Worm (Caenorhabditis elegans): Measurements from ENCODE around the gene T24D8.6.
A peak's percentile ranks its signal among the peaks of the same experiment; 100 is the strongest.

Gene T24D8.6

ce11 chrX:2316859-2317258, 48.9 kb downstream of the T24D8.6 start:
- TF ChIP-seq ceh-16 (tag; optimal IDR thresholded peaks at IDR 0.05) (no peak), C34F6.9 (tag; optimal IDR thresholded peaks at IDR 0.05) (no peak), alr-1 (tag; optimal IDR thresholded peaks at IDR 0.05) (no peak)

ce11 chrX:2316205-2316604, 49.6 kb downstream of the T24D8.6 start:
- TF ChIP-seq ZK546.5 (tag; optimal IDR thresholded peaks at IDR 0.05), result no peak
- TF ChIP-seq peb-1 (tag; optimal IDR thresholded peaks at IDR 0.05), result no peak
- TF ChIP-seq unc-62 (GFP tag; optimal IDR thresholded peaks at IDR 0.05), result no peak
- TF ChIP-seq unc-39 (tag; optimal IDR thresholded peaks at IDR 0.05), result no peak
- peak; percentile 86 for TF ChIP-seq nhr-129 (tag; optimal IDR thresholded peaks at IDR 0.05)
- TF ChIP-seq nhr-11 (tag; optimal IDR thresholded peaks at IDR 0.05), result no peak
- no peak for TF ChIP-seq nhr-21 (tag; optimal IDR thresholded peaks at IDR 0.05)
- TF ChIP-seq ztf-1 (GFP tag; conservative IDR thresholded peaks at IDR 0.05), result no peak
- TF ChIP-seq C34F6.9 (tag; optimal IDR thresholded peaks at IDR 0.05), result no peak
- no peak for TF ChIP-seq ztf-4 (tag; optimal IDR thresholded peaks at IDR 0.05)
- TF ChIP-seq mab-5 (tag; optimal IDR thresholded peaks at IDR 0.05), result no peak
- TF ChIP-seq gmeb-1 (tag; optimal IDR thresholded peaks at IDR 0.05), result peak; percentile 12
- peak; percentile 23 for TF ChIP-seq sma-3 (GFP tag; optimal IDR thresholded peaks at IDR 0.05)
- TF ChIP-seq ceh-82 (tag; optimal IDR thresholded peaks at IDR 0.05), result no peak
- TF ChIP-seq F13H6.1 (tag; optimal IDR thresholded peaks at IDR 0.05), result peak; percentile 2
- TF ChIP-seq skn-1 (tag; optimal IDR thresholded peaks at IDR 0.05), result no peak
- no peak for TF ChIP-seq crh-2 (tag; optimal IDR thresholded peaks at IDR 0.05)
- no peak for TF ChIP-seq aly-2 (tag; optimal IDR thresholded peaks at IDR 0.05)
- peak; percentile 66 for TF ChIP-seq sma-9 (GFP tag; optimal IDR thresholded peaks at IDR 0.05)
- no peak for TF ChIP-seq sma-9 (tag; optimal IDR thresholded peaks at IDR 0.05)
- TF ChIP-seq mdl-1 (tag; optimal IDR thresholded peaks at IDR 0.05), result no peak
